Worm (Caenorhabditis elegans) whole organism, L4 larva: ENCODE data around the gene rpl-23.

Source experiments
- aly-2 ChIP-seq: sonication (generic microtip); optimal IDR thresholded peaks from 2 replicates; lab custom pipeline; 2018; ENCODE audit warnings: missing biosample characterization, missing genetic modification characterization
- daf-12 ChIP-seq: fragments of 150-350 bp; optimal IDR thresholded peaks from 2 replicates; lab custom pipeline; 2014; ENCODE audit warnings: missing biosample characterization, missing genetic modification reagents, missing genetic modification characterization
- lin-39 ChIP-seq: fragments of 150-350 bp; optimal IDR thresholded peaks from 2 replicates; lab custom pipeline; 2014; ENCODE audit warnings: missing biosample characterization, missing genetic modification reagents, missing genetic modification characterization
- lsy-2 ChIP-seq, 2 experiments: fragments of 150-350 bp in 1 of 2; sonication (generic microtip) in 1 of 2; optimal IDR thresholded peaks; 2 replicates each; lab custom pipeline; 2014 to 2017; ENCODE audit warnings: missing biosample characterization in 2 of 2, missing genetic modification characterization in 2 of 2
- nhr-10 ChIP-seq: fragments of 150-350 bp; optimal IDR thresholded peaks from 2 replicates; lab custom pipeline; 2014; ENCODE audit warnings: missing biosample characterization, missing genetic modification characterization
- nhr-237 ChIP-seq: sonication (generic microtip); optimal IDR thresholded peaks from 2 replicates; lab custom pipeline; 2017; ENCODE audit warnings: missing biosample characterization, missing genetic modification characterization
- nhr-28 ChIP-seq: fragments of 150-350 bp; optimal IDR thresholded peaks from 2 replicates; lab custom pipeline; 2014; ENCODE audit warnings: missing biosample characterization, missing genetic modification characterization
- tra-1 ChIP-seq: fragments of 200-800 bp; sonication (Bioruptor generic); IDR thresholded peaks from 2 replicates; pipeline ENCODE4 v1.3.6; 2022; ENCODE audit warnings: missing genetic modification reagents, missing genetic modification characterization, missing compliant biosample characterization
- unc-39 ChIP-seq: sonication (generic microtip); optimal IDR thresholded peaks from 2 replicates; lab custom pipeline; 2017; ENCODE audit warnings: missing biosample characterization, missing genetic modification characterization

ce11 chrIII:5708024-5708423 is 2.1 kb upstream of the rpl-23 start:
- TF ChIP-seq daf-12 (tag; lab: Kevin White, UChicago), result no peak
- no peak for TF ChIP-seq nhr-10
- TF ChIP-seq aly-2 (tag; lab: Kevin White, UChicago), result no peak
- no peak for TF ChIP-seq lsy-2 (tag; optimal IDR thresholded peaks at IDR 0.05; lab: Kevin White, UChicago)
- TF ChIP-seq nhr-237 (tag; lab: Kevin White, UChicago), result no peak
- no peak for TF ChIP-seq nhr-28 (tag; lab: Kevin White, UChicago)
- TF ChIP-seq tra-1 (GFP tag; lab: Robert Waterston, UW), result no peak
- no peak for TF ChIP-seq lin-39 (tag; lab: Kevin White, UChicago)
- TF ChIP-seq unc-39 (tag; lab: Kevin White, UChicago), result no peak
